Worm (Caenorhabditis elegans) whole organism, L3 larva: Measurements from ENCODE around the gene dod-21.
A peak's percentile ranks its signal among the peaks of the same experiment; 100 is the strongest.

Experiments used
- R02D3.7 ChIP-seq: fragments of 150-350 bp; optimal IDR thresholded peaks from 2 replicates; lab custom pipeline; 2014; ENCODE audit warnings: missing biosample characterization, missing genetic modification characterization
- aly-2 ChIP-seq: fragments of 150-350 bp; optimal IDR thresholded peaks from 2 replicates; lab custom pipeline; 2014; ENCODE audit warnings: missing biosample characterization, missing genetic modification characterization
- ceh-16 ChIP-seq: sonication (generic microtip); optimal IDR thresholded peaks from 2 replicates; lab custom pipeline; 2017; ENCODE audit warnings: missing biosample characterization, missing genetic modification characterization
- ceh-28 ChIP-seq: fragments of 150-350 bp; optimal IDR thresholded peaks from 2 replicates; lab custom pipeline; 2014; ENCODE audit warnings: missing biosample characterization, missing genetic modification reagents, missing genetic modification characterization
- ceh-82 ChIP-seq: fragments of 150-350 bp; optimal IDR thresholded peaks from 2 replicates; lab custom pipeline; 2014; ENCODE audit warnings: missing biosample characterization, missing genetic modification characterization
- ceh-9 ChIP-seq: sonication (generic microtip); optimal IDR thresholded peaks from 2 replicates; lab custom pipeline; 2018; ENCODE audit warnings: missing biosample characterization, missing genetic modification characterization
- daf-12 ChIP-seq: fragments of 150-350 bp; optimal IDR thresholded peaks from 2 replicates; lab custom pipeline; 2014; ENCODE audit warnings: missing biosample characterization, missing genetic modification reagents, missing genetic modification characterization
- egl-27 ChIP-seq: sonication (generic microtip); optimal IDR thresholded peaks from 4 replicates; lab custom pipeline; 2017; ENCODE audit warnings: missing biosample characterization, missing genetic modification reagents, missing genetic modification characterization
- egl-5 ChIP-seq: fragments of 150-350 bp; optimal IDR thresholded peaks from 2 replicates; lab custom pipeline; 2017; ENCODE audit warnings: missing biosample characterization, missing genetic modification reagents, missing genetic modification characterization, inconsistent platforms
- elt-2 ChIP-seq: sonication (generic microtip); optimal IDR thresholded peaks from 2 replicates; lab custom pipeline; 2016; ENCODE audit warnings: missing genetic modification reagents, mild to moderate bottlenecking, missing genetic modification characterization, missing compliant biosample characterization
- eor-1 ChIP-seq, 2 experiments: fragments of 150-350 bp; optimal IDR thresholded peaks; 2 replicates each; lab custom pipeline; 2014 to 2018; ENCODE audit warnings: missing biosample characterization in 2 of 2, missing genetic modification characterization in 2 of 2
- fkh-10 ChIP-seq: sonication (generic microtip); optimal IDR thresholded peaks from 2 replicates; lab custom pipeline; 2017; ENCODE audit warnings: missing biosample characterization, missing genetic modification reagents, missing genetic modification characterization
- fkh-2 ChIP-seq: fragments of 150-350 bp; optimal IDR thresholded peaks from 2 replicates; lab custom pipeline; 2014; ENCODE audit warnings: missing biosample characterization, missing genetic modification reagents, missing genetic modification characterization
- fos-1 ChIP-seq: fragments of 150-350 bp; optimal IDR thresholded peaks from 2 replicates; lab custom pipeline; 2014; ENCODE audit warnings: missing biosample characterization, missing genetic modification characterization
- hmg-11 ChIP-seq: sonication (generic microtip); optimal IDR thresholded peaks from 2 replicates; lab custom pipeline; 2016; ENCODE audit warnings: missing genetic modification characterization, missing compliant biosample characterization
- jun-1 ChIP-seq: fragments of 150-350 bp; optimal IDR thresholded peaks from 2 replicates; lab custom pipeline; 2014; ENCODE audit warnings: missing biosample characterization, missing genetic modification reagents, missing genetic modification characterization
- lsy-12 ChIP-seq: sonication (generic microtip); optimal IDR thresholded peaks from 2 replicates; lab custom pipeline; 2016; ENCODE audit warnings: mild to moderate bottlenecking, missing genetic modification characterization, missing compliant biosample characterization
- mdl-1 ChIP-seq: fragments of 150-350 bp; optimal IDR thresholded peaks from 2 replicates; lab custom pipeline; 2014; ENCODE audit warnings: missing biosample characterization, missing genetic modification characterization
- mml-1 ChIP-seq: fragments of 150-350 bp; sonication (generic microtip); optimal IDR thresholded peaks from 3 replicates; lab custom pipeline; 2014; ENCODE audit warnings: missing biosample characterization, missing genetic modification characterization
- nfya-1 ChIP-seq: sonication (generic microtip); optimal IDR thresholded peaks from 2 replicates; lab custom pipeline; 2017; ENCODE audit warnings: missing genetic modification characterization, mild to moderate bottlenecking, missing compliant biosample characterization, antibody characterized with exemption, moderate library complexity; ENCODE audit not compliant: insufficient read depth
- nhr-12 ChIP-seq: fragments of 150-350 bp; optimal IDR thresholded peaks from 2 replicates; lab custom pipeline; 2014; ENCODE audit warnings: missing biosample characterization, missing genetic modification characterization
- nhr-23 ChIP-seq: fragments of 150-350 bp; optimal IDR thresholded peaks from 2 replicates; lab custom pipeline; 2014; ENCODE audit warnings: missing biosample characterization, missing genetic modification reagents, missing genetic modification characterization
- nhr-237 ChIP-seq: fragments of 150-350 bp; optimal IDR thresholded peaks from 2 replicates; lab custom pipeline; 2014; ENCODE audit warnings: missing biosample characterization, missing genetic modification characterization
- nhr-25 ChIP-seq: sonication (generic microtip); optimal IDR thresholded peaks from 2 replicates; lab custom pipeline; 2017; ENCODE audit warnings: missing biosample characterization, missing genetic modification characterization
- nhr-76 ChIP-seq: fragments of 150-350 bp; sonication (generic microtip); optimal IDR thresholded peaks from 5 replicates; lab custom pipeline; 2014; ENCODE audit warnings: missing biosample characterization, missing genetic modification characterization
- nhr-77 ChIP-seq: fragments of 150-350 bp; optimal IDR thresholded peaks from 2 replicates; lab custom pipeline; 2014; ENCODE audit warnings: missing biosample characterization, missing genetic modification characterization
- pqm-1 ChIP-seq: fragments of 150-350 bp; optimal IDR thresholded peaks from 2 replicates; lab custom pipeline; 2017; ENCODE audit warnings: missing biosample characterization, missing genetic modification characterization, inconsistent platforms
- sea-2 ChIP-seq: fragments of 150-350 bp; sonication (generic microtip); optimal IDR thresholded peaks from 4 replicates; lab custom pipeline; 2014; ENCODE audit warnings: missing biosample characterization, missing genetic modification reagents, missing genetic modification characterization
- skn-1 ChIP-seq: fragments of 150-350 bp; optimal IDR thresholded peaks from 2 replicates; lab custom pipeline; 2014; ENCODE audit warnings: missing biosample characterization, missing genetic modification characterization
- snpc-4 ChIP-seq: fragments of 150-350 bp; optimal IDR thresholded peaks from 2 replicates; lab custom pipeline; 2014; ENCODE audit warnings: missing biosample characterization, missing genetic modification characterization
- tbx-2 ChIP-seq: sonication (generic microtip); optimal IDR thresholded peaks from 2 replicates; lab custom pipeline; 2016; ENCODE audit warnings: mild to moderate bottlenecking, missing genetic modification characterization, missing compliant biosample characterization
- unc-39 ChIP-seq: sonication (generic microtip); optimal IDR thresholded peaks from 4 replicates; lab custom pipeline; 2017; ENCODE audit warnings: missing biosample characterization, missing genetic modification characterization
- unc-62 ChIP-seq: fragments of 150-350 bp; sonication (generic microtip); optimal IDR thresholded peaks from 4 replicates; lab custom pipeline; 2014; ENCODE audit warnings: missing biosample characterization, missing genetic modification reagents, missing genetic modification characterization
- zag-1 ChIP-seq: fragments of 150-350 bp; optimal IDR thresholded peaks from 2 replicates; lab custom pipeline; 2014; ENCODE audit warnings: missing biosample characterization, missing genetic modification characterization

Gene dod-21

DNA sequence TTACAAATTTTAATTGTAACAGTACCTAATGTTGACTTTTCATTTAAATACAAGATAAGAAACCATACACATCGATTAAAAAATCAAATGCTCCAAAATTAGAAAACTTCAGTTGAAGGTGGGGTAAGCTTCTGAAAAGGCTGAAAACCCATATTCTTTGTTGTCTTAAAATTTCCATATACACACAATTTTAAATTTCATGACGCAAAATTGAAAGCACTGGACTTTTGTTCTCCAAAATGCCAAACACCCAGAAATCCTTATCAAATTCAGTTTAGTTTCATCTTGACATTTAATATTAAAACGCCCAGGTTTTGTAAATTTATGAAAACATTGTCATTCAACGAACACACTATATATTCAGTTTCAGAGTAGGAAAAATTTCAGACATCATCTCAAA, 23.6 kb downstream of the dod-21 start, which contains the start of gene F55G11.7:
Gene F55G11.7, plus strand, starts transcription at position 301 of the 400 bp plus-strand sequence.
- TF ChIP-seq lsy-12 (tag; lab: Kevin White, UChicago) (no peak), nhr-76 (tag; lab: Kevin White, UChicago) (no peak), jun-1 (tag; lab: Kevin White, UChicago) (no peak), nfya-1 (tag; lab: Kevin White, UChicago) (no peak), fkh-10 (GFP tag; lab: Kevin White, UChicago) (no peak), snpc-4 (tag; lab: Kevin White, UChicago) (no peak), nhr-12 (tag; lab: Kevin White, UChicago) (no peak), tbx-2 (tag; lab: Kevin White, UChicago) (no peak), R02D3.7 (tag; lab: Kevin White, UChicago) (no peak), fkh-2 (tag; lab: Kevin White, UChicago) (no peak), unc-39 (tag; lab: Kevin White, UChicago) (no peak), sea-2 (no peak), ceh-9 (tag; lab: Kevin White, UChicago) (no peak), nhr-23 (no peak), daf-12 (tag; lab: Kevin White, UChicago) (no peak), nhr-25 (tag; lab: Kevin White, UChicago) (no peak), ceh-82 (tag; lab: Kevin White, UChicago) (no peak), nhr-237 (tag; lab: Kevin White, UChicago) (no peak)

DNA sequence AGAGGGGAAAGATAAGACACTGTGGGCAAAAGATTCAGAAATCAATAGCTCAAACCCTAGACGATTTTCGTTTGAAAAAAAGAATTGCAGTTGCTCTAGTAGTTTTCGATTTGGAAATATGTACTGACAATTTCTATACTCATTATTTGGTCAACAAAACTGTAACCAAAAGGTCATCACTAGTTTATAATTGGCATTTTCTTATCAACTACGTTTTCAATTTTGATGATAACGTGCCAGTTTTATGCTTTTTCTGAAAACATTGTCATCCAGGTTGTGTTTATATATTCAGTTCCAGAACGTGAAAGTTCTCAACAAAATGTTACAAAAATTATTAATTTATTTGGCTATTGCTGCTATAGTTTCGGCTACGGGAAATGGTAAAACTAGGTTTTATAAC, 26.0 kb downstream of the dod-21 start, which contains the start of gene F55G11.8:
Gene F55G11.8, plus strand, starts transcription at position 245 of the 400 bp plus-strand sequence.
- no peak for TF ChIP-seq nfya-1 (tag; lab: Kevin White, UChicago)
- TF ChIP-seq mml-1 = no peak
- no peak for TF ChIP-seq ceh-9 (tag; lab: Kevin White, UChicago)
- TF ChIP-seq ceh-16 (tag; lab: Kevin White, UChicago) = no peak
- no peak for TF ChIP-seq nhr-237 (tag; lab: Kevin White, UChicago)
- no peak for TF ChIP-seq egl-27 (tag; lab: Kevin White, UChicago)
- TF ChIP-seq elt-2 = peak; percentile 78
- TF ChIP-seq aly-2 (tag; lab: Kevin White, UChicago) = no peak
- TF ChIP-seq skn-1 = peak; percentile 2
- no peak for TF ChIP-seq mdl-1 (tag; lab: Kevin White, UChicago)
- no peak for TF ChIP-seq nhr-23
- TF ChIP-seq nhr-76 (tag; lab: Kevin White, UChicago) = no peak
- TF ChIP-seq snpc-4 (tag; lab: Kevin White, UChicago) = no peak
- no peak for TF ChIP-seq fkh-2 (tag; lab: Kevin White, UChicago)
- TF ChIP-seq pqm-1 (tag; lab: Kevin White, UChicago) = peak; percentile 20
- TF ChIP-seq, all 47 proteins: peak for 3

DNA sequence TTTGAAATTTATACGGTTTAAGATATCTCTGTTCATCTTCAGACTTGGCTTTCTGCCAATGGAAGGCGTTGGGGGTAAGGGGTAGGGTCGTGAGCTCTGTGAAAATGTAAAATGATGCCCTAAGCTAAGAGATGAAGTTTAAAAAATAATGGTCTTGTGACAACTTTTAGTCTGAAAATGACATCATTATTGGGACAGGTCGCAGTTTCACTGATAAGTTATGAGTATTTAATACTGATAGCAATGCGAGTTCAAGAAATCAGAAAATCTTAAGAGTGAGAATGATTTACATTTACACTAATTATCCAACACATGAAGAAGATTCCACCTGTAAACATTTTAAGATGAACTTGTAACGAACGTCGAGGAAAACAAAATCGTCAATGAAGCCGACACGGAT, 28.1 kb downstream of the dod-21 start:
- TF ChIP-seq pqm-1 (tag; lab: Kevin White, UChicago) (peak; percentile 76), elt-2 (peak; percentile 64), ceh-9 (tag; lab: Kevin White, UChicago) (no peak)

DNA sequence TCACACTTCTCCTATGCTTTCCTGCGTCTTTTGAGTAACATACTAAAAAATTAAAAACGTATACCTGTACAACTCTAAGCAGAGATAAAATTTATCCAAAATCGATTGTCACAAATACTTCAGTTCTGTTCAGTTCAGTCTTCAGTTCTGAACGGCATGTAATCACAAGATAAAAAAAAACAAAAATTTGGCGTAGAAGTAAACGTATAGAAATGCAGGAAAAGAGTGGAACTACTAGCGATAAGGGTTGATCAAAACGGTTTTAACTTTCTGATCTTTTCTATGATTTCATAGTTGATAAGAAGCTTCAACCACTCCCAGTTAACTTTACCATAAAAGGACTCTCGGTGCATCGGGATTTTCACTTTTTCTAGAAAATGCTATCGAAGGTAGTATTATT, 28.5 kb downstream of the dod-21 start, which contains the start of gene dod-22:
Gene dod-22, plus strand, starts transcription at position 301 of the 400 bp plus-strand sequence.
- TF ChIP-seq ceh-9 (tag; lab: Kevin White, UChicago) (no peak), nhr-12 (tag; lab: Kevin White, UChicago) (no peak), tbx-2 (tag; lab: Kevin White, UChicago) (no peak), unc-62 (no peak), zag-1 (tag; lab: Kevin White, UChicago) (no peak), egl-5 (tag; lab: Kevin White, UChicago) (no peak), fkh-10 (GFP tag; lab: Kevin White, UChicago) (no peak), egl-27 (tag; lab: Kevin White, UChicago) (no peak), nhr-76 (tag; lab: Kevin White, UChicago) (no peak)

DNA sequence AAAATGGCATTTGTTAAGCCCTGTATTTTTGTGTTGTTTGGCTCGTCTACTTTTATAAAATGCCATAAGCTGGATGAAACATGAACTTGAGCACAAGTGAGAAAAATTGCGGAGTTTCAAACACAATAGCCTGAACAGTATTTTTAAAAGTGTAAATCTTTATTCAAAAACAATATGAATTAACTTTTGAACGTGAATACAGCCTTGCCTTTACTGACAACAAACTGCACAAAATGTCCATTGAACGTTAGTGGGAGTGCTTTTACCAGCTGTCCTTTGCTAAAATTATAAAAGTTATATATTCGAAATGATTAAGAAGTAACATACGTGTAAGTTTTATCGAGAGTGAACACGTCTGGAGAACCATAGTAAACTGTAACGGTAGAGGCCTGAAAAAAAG, 30.8 kb downstream of the dod-21 start:
- TF ChIP-seq eor-1 (tag; optimal IDR thresholded peaks at IDR 0.05; lab: Kevin White, UChicago) (no peak), fos-1 (tag; lab: Kevin White, UChicago) (no peak), fkh-2 (tag; lab: Kevin White, UChicago) (no peak), nhr-76 (tag; lab: Kevin White, UChicago) (no peak), hmg-11 (tag; lab: Kevin White, UChicago) (no peak), nhr-23 (no peak), nfya-1 (tag; lab: Kevin White, UChicago) (no peak), ceh-28 (tag; lab: Kevin White, UChicago) (no peak), nhr-77 (tag; lab: Kevin White, UChicago) (no peak), snpc-4 (tag; lab: Kevin White, UChicago) (no peak), elt-2 (no peak)
